Fruit fly (Drosophila melanogaster) whole organism, embryonic: ENCODE results near the gene ND-30.

Source experiments
- Bdp1 ChIP-seq: fragments of 200-800 bp; sonication (Bioruptor generic); optimal IDR thresholded peaks from 3 replicates; lab custom pipeline; 2016; ENCODE audit warnings: missing biosample characterization, missing genetic modification characterization
- CG10979 ChIP-seq: fragments of 200-800 bp; sonication (Bioruptor generic); optimal IDR thresholded peaks from 2 replicates; lab custom pipeline; 2018; ENCODE audit warnings: missing biosample characterization, mild to moderate bottlenecking, missing genetic modification characterization, moderate library complexity
- CG11456 ChIP-seq: fragments of 200-800 bp; sonication (Bioruptor generic); IDR thresholded peaks from 3 replicates; pipeline ENCODE4 v1.3.6; 2022; ENCODE audit warnings: missing biosample characterization, missing genetic modification characterization
- CG11695 ChIP-seq: fragments of 200-800 bp; sonication (Bioruptor generic); IDR thresholded peaks from 3 replicates; pipeline ENCODE4 v1.3.6; 2022; ENCODE audit warnings: missing biosample characterization, missing genetic modification characterization
- CG12391 ChIP-seq: fragments of 200-800 bp; sonication (Bioruptor generic); optimal IDR thresholded peaks from 3 replicates; lab custom pipeline; 2018; ENCODE audit warnings: missing biosample characterization, mild to moderate bottlenecking, missing genetic modification characterization, moderate library complexity
- CG16815 ChIP-seq: fragments of 200-800 bp; sonication (Bioruptor generic); optimal IDR thresholded peaks from 3 replicates; lab custom pipeline; 2017; ENCODE audit warnings: missing biosample characterization, mild to moderate bottlenecking, missing genetic modification characterization
- CG17359 ChIP-seq: fragments of 200-800 bp; sonication (Bioruptor generic); optimal IDR thresholded peaks from 3 replicates; lab custom pipeline; 2018; ENCODE audit warnings: missing biosample characterization, mild to moderate bottlenecking, missing genetic modification characterization, moderate library complexity
- CG31224 ChIP-seq: fragments of 200-800 bp; sonication (Bioruptor generic); IDR thresholded peaks from 2 replicates; pipeline ENCODE4 v1.3.6; 2022; ENCODE audit warnings: missing biosample characterization, missing genetic modification characterization
- CG31388 ChIP-seq: fragments of 200-800 bp; sonication (Bioruptor generic); optimal IDR thresholded peaks from 2 replicates; lab custom pipeline; 2016; ENCODE audit warnings: missing biosample characterization, missing genetic modification characterization
- CG3281 ChIP-seq: fragments of 200-800 bp; sonication (Bioruptor generic); optimal IDR thresholded peaks from 3 replicates; lab custom pipeline; 2017; ENCODE audit warnings: missing biosample characterization, mild to moderate bottlenecking, missing genetic modification characterization
- CG3847 ChIP-seq: fragments of 200-800 bp; sonication (Bioruptor generic); IDR thresholded peaks from 2 replicates; pipeline ENCODE4 v1.3.6; 2022; ENCODE audit warnings: missing biosample characterization, missing genetic modification characterization
- CG4328 ChIP-seq: fragments of 200-800 bp; sonication (Bioruptor generic); optimal IDR thresholded peaks from 3 replicates; lab custom pipeline; 2017; ENCODE audit warnings: missing biosample characterization, missing genetic modification reagents, missing genetic modification characterization
- CG6254 ChIP-seq: fragments of 200-800 bp; sonication (Bioruptor generic); optimal IDR thresholded peaks from 3 replicates; lab custom pipeline; 2017; ENCODE audit warnings: mild to moderate bottlenecking, missing biosample characterization, missing genetic modification reagents, missing genetic modification characterization
- CG6683 ChIP-seq: fragments of 200-800 bp; sonication (Bioruptor generic); optimal IDR thresholded peaks from 2 replicates; lab custom pipeline; 2017; ENCODE audit warnings: missing biosample characterization, mild to moderate bottlenecking, missing genetic modification characterization, missing genetic modification reagents
- CG7745 ChIP-seq: fragments of 200-800 bp; sonication (Bioruptor generic); optimal IDR thresholded peaks from 2 replicates; lab custom pipeline; 2018; ENCODE audit warnings: missing biosample characterization, mild to moderate bottlenecking, missing genetic modification characterization, moderate library complexity
- CG8944 ChIP-seq: fragments of 200-800 bp; sonication (Bioruptor generic); optimal IDR thresholded peaks from 3 replicates; lab custom pipeline; 2016; ENCODE audit warnings: missing biosample characterization, missing genetic modification characterization
- CG9215 ChIP-seq: fragments of 200-800 bp; sonication (Bioruptor generic); IDR thresholded peaks from 2 replicates; pipeline ENCODE4 v1.3.6; 2022; ENCODE audit warnings: missing biosample characterization, missing genetic modification characterization
- Dad ChIP-seq: fragments of 200-800 bp; sonication (Bioruptor generic); optimal IDR thresholded peaks from 3 replicates; lab custom pipeline; 2016; ENCODE audit warnings: missing biosample characterization, missing genetic modification characterization
- E2f1 ChIP-seq: fragments of 200-800 bp; sonication (Bioruptor generic); IDR thresholded peaks from 2 replicates; pipeline ENCODE4 v1.3.6; 2022; ENCODE audit warnings: missing biosample characterization, missing genetic modification characterization
- Elba2 ChIP-seq: fragments of 200-800 bp; sonication (Bioruptor generic); optimal IDR thresholded peaks from 3 replicates; lab custom pipeline; 2016; ENCODE audit warnings: missing biosample characterization, missing genetic modification characterization
- Fer3 ChIP-seq: fragments of 200-800 bp; sonication (Bioruptor generic); optimal IDR thresholded peaks from 2 replicates; lab custom pipeline; 2018; ENCODE audit warnings: missing biosample characterization, mild to moderate bottlenecking, missing genetic modification characterization, moderate library complexity
- HLH54F ChIP-seq: fragments of 200-800 bp; sonication (Bioruptor generic); optimal IDR thresholded peaks from 3 replicates; lab custom pipeline; 2016; ENCODE audit warnings: missing biosample characterization, missing genetic modification characterization
- MTF-1 ChIP-seq: fragments of 200-800 bp; sonication (Bioruptor generic); optimal IDR thresholded peaks from 2 replicates; lab custom pipeline; 2018; ENCODE audit warnings: missing biosample characterization, mild to moderate bottlenecking, missing genetic modification characterization, borderline replicate concordance
- NC2α ChIP-seq: fragments of 200-800 bp; sonication (Bioruptor generic); optimal IDR thresholded peaks from 2 replicates; lab custom pipeline; 2016; ENCODE audit warnings: missing biosample characterization, missing genetic modification characterization
- Rfx ChIP-seq: fragments of 200-800 bp; sonication (Bioruptor generic); IDR thresholded peaks from 2 replicates; pipeline ENCODE4 v1.3.6; 2022; ENCODE audit warnings: missing biosample characterization, missing genetic modification characterization
- Sry-β ChIP-seq: fragments of 200-800 bp; sonication (Bioruptor generic); optimal IDR thresholded peaks from 2 replicates; lab custom pipeline; 2018; ENCODE audit warnings: missing biosample characterization, mild to moderate bottlenecking, missing genetic modification characterization, moderate library complexity
- Ssrp ChIP-seq: fragments of 200-800 bp; sonication (Bioruptor generic); optimal IDR thresholded peaks from 2 replicates; lab custom pipeline; 2018; ENCODE audit warnings: missing biosample characterization, mild to moderate bottlenecking, missing genetic modification characterization, moderate library complexity
- abd-A ChIP-seq: fragments of 200-800 bp; sonication (Bioruptor generic); optimal IDR thresholded peaks from 3 replicates; lab custom pipeline; 2019; ENCODE audit warnings: missing biosample characterization, mild to moderate bottlenecking, missing genetic modification characterization, moderate library complexity
- bowl ChIP-seq: fragments of 200-800 bp; sonication (Bioruptor generic); IDR thresholded peaks from 2 replicates; pipeline ENCODE4 v1.3.6; 2022; ENCODE audit warnings: missing biosample characterization, missing genetic modification characterization
- cg ChIP-seq: fragments of 200-800 bp; sonication (Bioruptor generic); optimal IDR thresholded peaks from 3 replicates; lab custom pipeline; 2019; ENCODE audit warnings: missing biosample characterization, mild to moderate bottlenecking, missing genetic modification characterization, moderate library complexity
- chinmo ChIP-seq: fragments of 200-800 bp; sonication (Bioruptor generic); IDR thresholded peaks from 4 replicates; pipeline ENCODE4 v1.3.6; 2022; ENCODE audit warnings: missing biosample characterization, missing genetic modification characterization; ENCODE audit not compliant: partially characterized antibody
- ftz-f1 ChIP-seq: fragments of 200-800 bp; sonication (Bioruptor generic); optimal IDR thresholded peaks from 2 replicates; lab custom pipeline; 2016; ENCODE audit warnings: missing biosample characterization, missing genetic modification characterization
- gce ChIP-seq: fragments of 200-800 bp; sonication (Bioruptor generic); IDR thresholded peaks from 3 replicates; pipeline ENCODE4 v1.3.6; 2022; ENCODE audit warnings: missing biosample characterization, missing genetic modification characterization
- grn ChIP-seq: fragments of 200-800 bp; sonication (Bioruptor generic); optimal IDR thresholded peaks from 3 replicates; lab custom pipeline; 2017; ENCODE audit warnings: missing biosample characterization, missing genetic modification characterization
- jigr1 ChIP-seq: fragments of 200-800 bp; sonication (Bioruptor generic); IDR thresholded peaks from 3 replicates; pipeline ENCODE4 v1.3.6; 2022; ENCODE audit warnings: missing biosample characterization, missing genetic modification characterization
- jing ChIP-seq: fragments of 200-800 bp; sonication (Bioruptor generic); optimal IDR thresholded peaks from 2 replicates; lab custom pipeline; 2018; ENCODE audit warnings: missing biosample characterization, mild to moderate bottlenecking, missing genetic modification characterization
- mirr ChIP-seq: fragments of 200-800 bp; sonication (Bioruptor generic); optimal IDR thresholded peaks from 3 replicates; lab custom pipeline; 2018; ENCODE audit warnings: missing biosample characterization, mild to moderate bottlenecking, missing genetic modification characterization
- odd ChIP-seq: fragments of 200-800 bp; sonication (Bioruptor generic); optimal IDR thresholded peaks from 2 replicates; lab custom pipeline; 2017; ENCODE audit warnings: missing biosample characterization, mild to moderate bottlenecking, missing genetic modification characterization
- org-1 ChIP-seq: fragments of 200-800 bp; sonication (Bioruptor generic); optimal IDR thresholded peaks from 2 replicates; lab custom pipeline; 2017; ENCODE audit warnings: missing biosample characterization, missing genetic modification characterization
- repo ChIP-seq: fragments of 200-800 bp; sonication (Bioruptor generic); optimal IDR thresholded peaks from 2 replicates; lab custom pipeline; 2016; ENCODE audit warnings: missing biosample characterization, missing genetic modification characterization
- rib ChIP-seq: fragments of 200-800 bp; sonication (Bioruptor generic); IDR thresholded peaks from 2 replicates; pipeline ENCODE4 v1.3.6; 2022; ENCODE audit warnings: missing biosample characterization, missing genetic modification characterization
- row ChIP-seq: fragments of 200-800 bp; sonication (Bioruptor generic); IDR thresholded peaks from 3 replicates; pipeline ENCODE4 v1.3.6; 2022; ENCODE audit warnings: missing biosample characterization, missing genetic modification characterization
- sens ChIP-seq: fragments of 200-800 bp; sonication (Bioruptor generic); peaks from one replicate; lab custom pipeline; 2016; ENCODE audit warnings: missing biosample characterization, missing genetic modification characterization
- sqz ChIP-seq: fragments of 200-800 bp; sonication (Bioruptor generic); optimal IDR thresholded peaks from 3 replicates; lab custom pipeline; 2018; ENCODE audit warnings: missing biosample characterization, mild to moderate bottlenecking, missing genetic modification characterization
- ssp ChIP-seq: fragments of 200-800 bp; sonication (Bioruptor generic); IDR thresholded peaks from 2 replicates; pipeline ENCODE4 v1.3.6; 2022; ENCODE audit warnings: missing biosample characterization, missing genetic modification characterization
- tll ChIP-seq, 2 experiments: fragments of 200-800 bp in 1 of 2; fragments of >200 bp in 1 of 2; sonication (Bioruptor generic) in 1 of 2; optimal IDR thresholded peaks; 2 replicates each; lab custom pipeline; 2017 to 2019; ENCODE audit warnings: missing biosample characterization in 2 of 2, missing genetic modification characterization in 2 of 2, mild to moderate bottlenecking in 1 of 2, moderate library complexity in 1 of 2
- trem ChIP-seq: fragments of 200-800 bp; optimal IDR thresholded peaks from 3 replicates; lab custom pipeline; 2019; ENCODE audit warnings: missing biosample characterization, mild to moderate bottlenecking, missing genetic modification characterization, moderate library complexity
- tup ChIP-seq: fragments of 200-800 bp; sonication (Bioruptor generic); optimal IDR thresholded peaks from 2 replicates; lab custom pipeline; 2016; ENCODE audit warnings: missing biosample characterization, mild to moderate bottlenecking, missing genetic modification characterization, moderate library complexity
- unpg ChIP-seq: fragments of 200-800 bp; sonication (Bioruptor generic); optimal IDR thresholded peaks from 3 replicates; lab custom pipeline; 2018; ENCODE audit warnings: missing biosample characterization, mild to moderate bottlenecking, missing genetic modification characterization, moderate library complexity
- vfl ChIP-seq: fragments of 200-800 bp; sonication (Bioruptor generic); optimal IDR thresholded peaks from 2 replicates; lab custom pipeline; 2016; ENCODE audit warnings: missing biosample characterization, missing genetic modification characterization
- zen ChIP-seq: fragments of 200-800 bp; sonication (Bioruptor generic); optimal IDR thresholded peaks from 3 replicates; lab custom pipeline; 2018; ENCODE audit warnings: missing biosample characterization, mild to moderate bottlenecking, missing genetic modification characterization, moderate library complexity

The ND-30 gene

dm6 chr3L:3143383-3143962 is 15.9 kb downstream of the ND-30 start, which contains the start of the genes CG11537 and Alg2 (continued):
- TF ChIP-seq sqz (GFP tag; lab: Kevin White, UChicago), result no peak
- TF ChIP-seq CG11456 (GFP tag; lab: Robert Waterston, UW), result no peak
- TF ChIP-seq tll (GFP tag; optimal IDR thresholded peaks at IDR 0.05; lab: Kevin White, UChicago), result no peak
- no peak for TF ChIP-seq ftz-f1
- TF ChIP-seq row, result peak; percentile 62; the same call in 2 of the 3 replicates
- TF ChIP-seq ssp (GFP tag; lab: Robert Waterston, UW), result no peak
- no peak for TF ChIP-seq bowl (GFP tag; lab: Robert Waterston, UW)
- TF ChIP-seq Ssrp, result no peak
- no peak for TF ChIP-seq vfl (GFP tag; lab: Kevin White, UChicago)
- no peak; the same call in 1 of the 2 replicates for TF ChIP-seq rib
- TF ChIP-seq repo (GFP tag; lab: Kevin White, UChicago), result no peak
- no peak for TF ChIP-seq tup (GFP tag; lab: Kevin White, UChicago)
- TF ChIP-seq CG6254 (GFP tag; lab: Kevin White, UChicago), result no peak
- TF ChIP-seq NC2α (GFP tag; lab: Kevin White, UChicago), result no peak
- no peak for TF ChIP-seq chinmo (GFP tag; lab: Robert Waterston, UW)
- no peak for TF ChIP-seq org-1 (GFP tag; lab: Kevin White, UChicago)
- no peak for TF ChIP-seq jigr1 (GFP tag; lab: Robert Waterston, UW)
- TF ChIP-seq MTF-1 (GFP tag; lab: Kevin White, UChicago), result no peak
- TF ChIP-seq Dad (GFP tag; lab: Kevin White, UChicago), result no peak
- TF ChIP-seq mirr (GFP tag; lab: Kevin White, UChicago), result no peak
- peak; percentile 34 for TF ChIP-seq Fer3
- no peak for TF ChIP-seq gce (GFP tag; lab: Robert Waterston, UW)
- no peak for TF ChIP-seq CG4328 (GFP tag; lab: Kevin White, UChicago)
- TF ChIP-seq trem (tag; lab: Kevin White, UChicago), result peak; percentile 81
- TF ChIP-seq CG7745 (tag; lab: Kevin White, UChicago), result no peak
- TF ChIP-seq grn (GFP tag; lab: Kevin White, UChicago), result no peak
- TF ChIP-seq E2f1 (GFP tag; lab: Robert Waterston, UW), result no peak
- no peak for TF ChIP-seq HLH54F
- TF ChIP-seq CG6683 (GFP tag; lab: Kevin White, UChicago), result no peak
- no peak for TF ChIP-seq abd-A (tag; lab: Kevin White, UChicago)
- TF ChIP-seq Elba2 (GFP tag; lab: Kevin White, UChicago), result no peak
- TF ChIP-seq CG17359 (tag; lab: Kevin White, UChicago), result no peak
- TF ChIP-seq cg, result no peak
- no peak for TF ChIP-seq CG31388 (GFP tag; lab: Kevin White, UChicago)
- peak; percentile 56 for TF ChIP-seq Rfx
- TF ChIP-seq zen (tag; lab: Kevin White, UChicago), result no peak
- TF ChIP-seq CG16815 (GFP tag; lab: Kevin White, UChicago), result no peak
- TF ChIP-seq Bdp1, result no peak
- TF ChIP-seq CG31224 (GFP tag; lab: Robert Waterston, UW), result no peak
- TF ChIP-seq CG8944 (GFP tag; lab: Kevin White, UChicago), result no peak
- peak; percentile 13 for TF ChIP-seq CG10979 (tag; lab: Kevin White, UChicago)
- TF ChIP-seq CG9215 (GFP tag; lab: Robert Waterston, UW), result no peak
- no peak for TF ChIP-seq jing (GFP tag; lab: Kevin White, UChicago)
- TF ChIP-seq odd (GFP tag; lab: Kevin White, UChicago), result no peak
- no peak for TF ChIP-seq CG11695 (GFP tag; lab: Robert Waterston, UW)
- peak; percentile 38 for TF ChIP-seq unpg (GFP tag; lab: Kevin White, UChicago)
- TF ChIP-seq Sry-β (GFP tag; lab: Kevin White, UChicago), result no peak
- peak; percentile 56 for TF ChIP-seq sens (GFP tag; lab: Kevin White, UChicago)
- 0 out of 2 replicates have a peak, but pooled peaks have one; percentile 22 for TF ChIP-seq CG3847
- peak; percentile 47 for TF ChIP-seq CG12391
- TF ChIP-seq CG3281 (GFP tag; lab: Kevin White, UChicago), result no peak
